Worm (Caenorhabditis elegans) whole organism, young adult: Measurements from ENCODE around the gene F56C9.8.

Experiments
- ZK185.1 ChIP-seq: sonication (generic microtip); optimal IDR thresholded peaks from 2 replicates; lab custom pipeline; 2016; ENCODE audit warnings: mild to moderate bottlenecking, missing genetic modification characterization, missing compliant biosample characterization; ENCODE audit not compliant: poor library complexity, severe bottlenecking
- ceh-58 ChIP-seq: fragments of 200-800 bp; sonication (Bioruptor generic); IDR thresholded peaks from 2 replicates; pipeline ENCODE4 v1.3.6; 2022; ENCODE audit warnings: missing genetic modification characterization, missing compliant biosample characterization
- hmg-20 ChIP-seq: fragments of 200-800 bp; sonication (Bioruptor generic); IDR thresholded peaks from 2 replicates; pipeline ENCODE4 v1.3.6; 2022; ENCODE audit warnings: missing genetic modification reagents, missing genetic modification characterization, missing compliant biosample characterization
- nfya-2 ChIP-seq: fragments of 200-800 bp; sonication (Bioruptor generic); IDR thresholded peaks from 2 replicates; pipeline ENCODE4 v1.3.6; 2022; ENCODE audit warnings: missing genetic modification reagents, missing genetic modification characterization, missing compliant biosample characterization
- pha-4 ChIP-seq: fragments of 150-350 bp; sonication (generic microtip); optimal IDR thresholded peaks from 2 replicates; lab custom pipeline; 2014; ENCODE audit warnings: missing biosample characterization, missing genetic modification reagents, missing genetic modification characterization
- somi-1 ChIP-seq: fragments of 200-800 bp; sonication (Bioruptor generic); optimal IDR thresholded peaks from 2 replicates; lab custom pipeline; 2018; ENCODE audit warnings: mild to moderate bottlenecking, missing genetic modification characterization, missing compliant biosample characterization
- unc-130 ChIP-seq: sonication (generic microtip); optimal IDR thresholded peaks from 2 replicates; lab custom pipeline; 2016; ENCODE audit warnings: missing genetic modification reagents, missing genetic modification characterization, missing compliant biosample characterization
- ztf-3 ChIP-seq: fragments of 200-800 bp; sonication (Bioruptor generic); optimal IDR thresholded peaks from 2 replicates; lab custom pipeline; 2018; ENCODE audit warnings: mild to moderate bottlenecking, missing genetic modification characterization, missing compliant biosample characterization

- no peak for TF ChIP-seq somi-1 (GFP tag; lab: Kevin White, UChicago)
- TF ChIP-seq ZK185.1, result no peak
- no peak for TF ChIP-seq ceh-58 (GFP tag; lab: Robert Waterston, UW)
- no peak for TF ChIP-seq unc-130 (GFP tag; lab: Kevin White, UChicago)
- no peak for TF ChIP-seq nfya-2
- TF ChIP-seq ztf-3 (GFP tag; lab: Kevin White, UChicago), result no peak
- no peak for TF ChIP-seq pha-4 (tag; lab: Kevin White, UChicago)
- no peak for TF ChIP-seq hmg-20 (GFP tag; lab: Robert Waterston, UW)
These were observed 34.6 kb upstream of the F56C9.8 start, which contains the start of gene F08F8.9 for ce11 chrIII:7353871-7354270.
